Fruit fly (Drosophila melanogaster): ENCODE measurements around the gene eff.

eff gene

DNA sequence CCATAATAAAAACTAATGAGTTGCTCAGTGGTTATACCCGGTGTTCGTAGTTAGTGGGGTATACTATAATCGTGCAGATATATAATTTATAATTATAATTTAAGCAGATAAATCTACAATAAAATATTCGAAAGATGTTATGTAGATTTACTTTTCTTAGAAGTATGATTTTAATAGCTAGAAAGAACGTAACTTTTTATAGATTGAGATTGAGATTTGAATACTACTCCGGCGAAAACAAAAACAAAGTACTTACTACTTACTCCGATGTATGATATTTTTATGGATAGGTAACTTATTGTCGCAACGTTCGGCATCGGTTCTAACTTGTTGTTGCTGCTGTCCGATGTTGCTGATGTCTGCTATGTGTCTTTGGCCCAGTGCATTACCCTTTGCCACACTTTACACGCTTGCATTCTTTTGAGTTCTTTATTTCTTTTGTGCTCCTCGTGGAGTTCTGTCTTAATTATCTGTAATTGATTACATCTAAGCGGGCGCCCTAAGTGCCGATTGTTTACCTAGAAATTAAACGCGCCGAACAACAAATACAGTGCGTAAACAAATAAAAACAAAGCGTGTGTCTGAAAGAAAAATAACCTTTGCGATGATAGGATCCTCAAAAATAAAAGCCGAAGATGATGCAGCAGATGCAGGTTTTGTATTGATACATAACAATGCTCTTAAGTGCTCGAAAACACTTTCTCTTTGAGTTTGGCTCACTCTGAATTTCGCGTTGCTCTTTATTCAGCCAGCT is 7.4 kb upstream of the eff start (continued):
- no peak for TF ChIP-seq hkb (optimal IDR thresholded peaks at IDR 0.05)
- no peak for TF ChIP-seq hkb (GFP tag; IDR thresholded peaks at IDR 0.05)
- TF ChIP-seq dati (GFP tag; IDR thresholded peaks at IDR 0.05), result no peak
- TF ChIP-seq Mrtf (GFP tag; IDR thresholded peaks at IDR 0.05), result no peak
- TF ChIP-seq ATbp (GFP tag; optimal IDR thresholded peaks at IDR 0.05), result no peak
- no peak for TF ChIP-seq CG6654 (GFP tag; optimal IDR thresholded peaks at IDR 0.05)
- no peak for TF ChIP-seq z (GFP tag; IDR thresholded peaks at IDR 0.05)
- TF ChIP-seq odd (GFP tag; optimal IDR thresholded peaks at IDR 0.05), result no peak
- no peak for TF ChIP-seq Camta (GFP tag; optimal IDR thresholded peaks at IDR 0.05)
- TF ChIP-seq Fer3 (tag; optimal IDR thresholded peaks at IDR 0.05), result no peak
- TF ChIP-seq CG1024 (GFP tag; IDR thresholded peaks at IDR 0.05), result no peak
- no peak for TF ChIP-seq CG2889 (GFP tag; IDR thresholded peaks at IDR 0.05)
- TF ChIP-seq CG4328 (GFP tag; optimal IDR thresholded peaks at IDR 0.05), result no peak
- TF ChIP-seq CG12659 (GFP tag; optimal IDR thresholded peaks at IDR 0.05), result no peak
- TF ChIP-seq Deaf1 (tag; optimal IDR thresholded peaks at IDR 0.05), result no peak
- no peak for TF ChIP-seq Atf3 (GFP tag; optimal IDR thresholded peaks at IDR 0.05)
- TF ChIP-seq CG2678 (tag; optimal IDR thresholded peaks at IDR 0.05), result peak; percentile 41
- no peak for TF ChIP-seq sd (tag; optimal IDR thresholded peaks at IDR 0.05)
- TF ChIP-seq HHEX (GFP tag; optimal IDR thresholded peaks at IDR 0.05), result no peak
- TF ChIP-seq CG32532 (GFP tag; IDR thresholded peaks at IDR 0.05), result no peak
- no peak for TF ChIP-seq Ets65A (GFP tag)
- no peak for TF ChIP-seq vnd (GFP tag; IDR thresholded peaks at IDR 0.05; ENCODE audit: partially characterized antibody)
- TF ChIP-seq fd96Cb (tag; optimal IDR thresholded peaks at IDR 0.05), result peak; percentile 37
- no peak for TF ChIP-seq MBD-R2 (GFP tag; IDR thresholded peaks at IDR 0.05)
- TF ChIP-seq gem (tag; optimal IDR thresholded peaks at IDR 0.05), result peak; percentile 42
- TF ChIP-seq crp (GFP tag; optimal IDR thresholded peaks at IDR 0.05), result no peak
- TF ChIP-seq CG10274 (GFP tag; optimal IDR thresholded peaks at IDR 0.05), result no peak
- peak; percentile 2 for TF ChIP-seq Sox100B (GFP tag; optimal IDR thresholded peaks at IDR 0.05)
- no peak for TF ChIP-seq yki (optimal IDR thresholded peaks at IDR 0.05)
- peak; percentile 3 for TF ChIP-seq dmrt99B (tag; optimal IDR thresholded peaks at IDR 0.05)
- TF ChIP-seq jigr1 (GFP tag; IDR thresholded peaks at IDR 0.05), result no peak
- no peak for TF ChIP-seq her (GFP tag; optimal IDR thresholded peaks at IDR 0.05)
- TF ChIP-seq HmgD (GFP tag; optimal IDR thresholded peaks at IDR 0.05), result no peak
- no peak for TF ChIP-seq seq (GFP tag; IDR thresholded peaks at IDR 0.05)
- no peak for TF ChIP-seq PHDP (tag; optimal IDR thresholded peaks at IDR 0.05)
- TF ChIP-seq CG11093 (GFP tag; IDR thresholded peaks at IDR 0.05), result no peak
- TF ChIP-seq CG7928 (GFP tag; optimal IDR thresholded peaks at IDR 0.05), result no peak
- TF ChIP-seq CG1832 (GFP tag; optimal IDR thresholded peaks at IDR 0.05), result no peak
- TF ChIP-seq caup (GFP tag; optimal IDR thresholded peaks at IDR 0.05; ENCODE audit: severe bottlenecking), result no peak
- no peak for TF ChIP-seq hth (optimal IDR thresholded peaks at IDR 0.05)
- TF ChIP-seq Dbx (GFP tag; IDR thresholded peaks at IDR 0.05), result no peak
- no peak for TF ChIP-seq CoRest (tag; optimal IDR thresholded peaks at IDR 0.05)
- TF ChIP-seq GATAe (GFP tag; conservative IDR thresholded peaks at IDR 0.05), result no peak
- TF ChIP-seq CG9215 (GFP tag; IDR thresholded peaks at IDR 0.05), result no peak
- TF ChIP-seq h (optimal IDR thresholded peaks at IDR 0.05), result no peak
- TF ChIP-seq CG33557 (GFP tag; optimal IDR thresholded peaks at IDR 0.05), result peak; percentile 53
- no peak for TF ChIP-seq CG11085 (GFP tag; IDR thresholded peaks at IDR 0.05)
- no peak for TF ChIP-seq CG6254 (GFP tag; optimal IDR thresholded peaks at IDR 0.05)
- TF ChIP-seq cato (GFP tag; optimal IDR thresholded peaks at IDR 0.05; ENCODE audit: borderline replicate concordance), result no peak
- no peak for TF ChIP-seq HLH3B (GFP tag; IDR thresholded peaks at IDR 0.05)
- no peak for TF ChIP-seq tup (GFP tag; optimal IDR thresholded peaks at IDR 0.05)
- TF ChIP-seq sens (GFP tag), result peak; percentile 89

All from whole organism, embryonic.